Worm (Caenorhabditis elegans): ENCODE data around the gene atfs-1.

atfs-1 gene

ce11 chrV:14160698-14161097, 32.8 kb upstream of the atfs-1 start, which contains the start of gene cest-1.2:
TSS of gene cest-1.2 (minus strand) at chrV:14160862.
- no peak for TF ChIP-seq scrt-1 (GFP tag; IDR thresholded peaks at IDR 0.05)
- TF ChIP-seq ceh-13 (GFP tag; optimal IDR thresholded peaks at IDR 0.05) = no peak
- TF ChIP-seq ama-1 (optimal IDR thresholded peaks at IDR 0.05) = no peak
- no peak for TF ChIP-seq tra-4 (tag; optimal IDR thresholded peaks at IDR 0.05)
- no peak for TF ChIP-seq hmg-4 (GFP tag; optimal IDR thresholded peaks at IDR 0.05)

- TF ChIP-seq flt-1 (GFP tag; IDR thresholded peaks at IDR 0.05) (no peak), hnd-1 (tag; optimal IDR thresholded peaks at IDR 0.05) (no peak), ets-7 (tag; optimal IDR thresholded peaks at IDR 0.05) (no peak), scrt-1 (GFP tag; IDR thresholded peaks at IDR 0.05) (no peak), B0310.2 (tag; optimal IDR thresholded peaks at IDR 0.05) (no peak), hmbx-1 (tag; optimal IDR thresholded peaks at IDR 0.05) (no peak), ceh-13 (GFP tag; optimal IDR thresholded peaks at IDR 0.05) (no peak), ceh-36 (tag; optimal IDR thresholded peaks at IDR 0.05) (no peak), hmg-4 (GFP tag; optimal IDR thresholded peaks at IDR 0.05) (no peak)
These were observed 30.4 kb upstream of the atfs-1 start, which contains the start of gene srd-26 for ce11 chrV:14162959-14163548. TSS of gene srd-26 (minus strand) at chrV:14163009.

ce11 chrV:14165745-14166144, 27.7 kb upstream of the atfs-1 start:
- TF ChIP-seq ets-7 (tag; optimal IDR thresholded peaks at IDR 0.05) (no peak), ceh-13 (GFP tag; optimal IDR thresholded peaks at IDR 0.05) (no peak), pes-1 (GFP tag; IDR thresholded peaks at IDR 0.05) (no peak), F13C5.2 (tag; optimal IDR thresholded peaks at IDR 0.05) (no peak), hmg-4 (GFP tag; optimal IDR thresholded peaks at IDR 0.05) (no peak), tbx-37 (GFP tag; conservative IDR thresholded peaks at IDR 0.05) (no peak), aly-1 (tag; optimal IDR thresholded peaks at IDR 0.05) (no peak), tra-4 (tag; optimal IDR thresholded peaks at IDR 0.05) (no peak), scrt-1 (GFP tag; IDR thresholded peaks at IDR 0.05) (no peak)

- no peak for TF ChIP-seq tbx-11 (GFP tag; IDR thresholded peaks at IDR 0.05)
- TF ChIP-seq ama-1 (optimal IDR thresholded peaks at IDR 0.05) = no peak
- TF ChIP-seq ceh-13 (GFP tag; optimal IDR thresholded peaks at IDR 0.05) = no peak
These were observed 26.8 kb upstream of the atfs-1 start, which contains the start of gene cest-1.1 for ce11 chrV:14166630-14167029. TSS of gene cest-1.1 (minus strand) at chrV:14166730.

- TF ChIP-seq scrt-1 (GFP tag; IDR thresholded peaks at IDR 0.05) = no peak
These were observed 25.8 kb upstream of the atfs-1 start, which contains the start of gene ocam-1 for ce11 chrV:14167629-14168028. TSS of gene ocam-1 (minus strand) at chrV:14167729.

ce11 chrV:14171284-14171683, 22.2 kb upstream of the atfs-1 start, which contains the start of gene cest-2.1:
TSS of gene cest-2.1 (minus strand) at chrV:14171481.
- no peak for TF ChIP-seq flt-1 (GFP tag; IDR thresholded peaks at IDR 0.05)
- TF ChIP-seq tbx-11 (GFP tag; IDR thresholded peaks at IDR 0.05) = no peak
- no peak for TF ChIP-seq ceh-36 (tag; optimal IDR thresholded peaks at IDR 0.05)
- no peak for TF ChIP-seq pes-1 (GFP tag; IDR thresholded peaks at IDR 0.05)
- no peak for TF ChIP-seq hnd-1 (tag; optimal IDR thresholded peaks at IDR 0.05)
- TF ChIP-seq F13C5.2 (tag; optimal IDR thresholded peaks at IDR 0.05) = no peak
- no peak for TF ChIP-seq scrt-1 (GFP tag; IDR thresholded peaks at IDR 0.05)
- TF ChIP-seq aly-1 (tag; optimal IDR thresholded peaks at IDR 0.05) = no peak
- TF ChIP-seq ceh-13 (GFP tag; optimal IDR thresholded peaks at IDR 0.05) = no peak
- no peak for TF ChIP-seq hmbx-1 (tag; optimal IDR thresholded peaks at IDR 0.05)

ce11 chrV:14175216-14175615, 18.2 kb upstream of the atfs-1 start, which contains the start of gene cest-2.2:
TSS of gene cest-2.2 (minus strand) at chrV:14175355.
- TF ChIP-seq ceh-36 (tag; optimal IDR thresholded peaks at IDR 0.05) (no peak), hmbx-1 (tag; optimal IDR thresholded peaks at IDR 0.05) (no peak), hmg-4 (GFP tag; optimal IDR thresholded peaks at IDR 0.05) (no peak), ceh-13 (GFP tag; optimal IDR thresholded peaks at IDR 0.05) (no peak), flt-1 (GFP tag; IDR thresholded peaks at IDR 0.05) (no peak)

- no peak for TF ChIP-seq hmg-4 (GFP tag; optimal IDR thresholded peaks at IDR 0.05)
- TF ChIP-seq flt-1 (GFP tag; IDR thresholded peaks at IDR 0.05) = no peak
- no peak for TF ChIP-seq hnd-1 (tag; optimal IDR thresholded peaks at IDR 0.05)
- TF ChIP-seq sea-1 (GFP tag; conservative IDR thresholded peaks at IDR 0.05) = no peak
- TF ChIP-seq B0310.2 (tag; optimal IDR thresholded peaks at IDR 0.05) = no peak
- TF ChIP-seq tbx-37 (GFP tag; conservative IDR thresholded peaks at IDR 0.05) = no peak
- TF ChIP-seq tbx-11 (GFP tag; IDR thresholded peaks at IDR 0.05) = no peak
- TF ChIP-seq ceh-13 (GFP tag; optimal IDR thresholded peaks at IDR 0.05) = no peak
- TF ChIP-seq F13C5.2 (tag; optimal IDR thresholded peaks at IDR 0.05) = no peak
- no peak for TF ChIP-seq ama-1 (optimal IDR thresholded peaks at IDR 0.05)
- TF ChIP-seq aly-1 (tag; optimal IDR thresholded peaks at IDR 0.05) = no peak
- no peak for TF ChIP-seq scrt-1 (GFP tag; IDR thresholded peaks at IDR 0.05)
- TF ChIP-seq ets-7 (tag; optimal IDR thresholded peaks at IDR 0.05) = no peak
- TF ChIP-seq ceh-36 (tag; optimal IDR thresholded peaks at IDR 0.05) = no peak
- no peak for TF ChIP-seq tra-4 (tag; optimal IDR thresholded peaks at IDR 0.05)
- no peak for TF ChIP-seq pes-1 (GFP tag; IDR thresholded peaks at IDR 0.05)
- TF ChIP-seq hmbx-1 (tag; optimal IDR thresholded peaks at IDR 0.05) = no peak
These were observed 16.9 kb upstream of the atfs-1 start for ce11 chrV:14176572-14176971.

ce11 chrV:14177657-14178129, 15.8 kb upstream of the atfs-1 start, which contains the start of gene ceh-74:
TSS of gene ceh-74 (plus strand) at chrV:14178079.
- TF ChIP-seq ceh-36 (tag; optimal IDR thresholded peaks at IDR 0.05) (no peak), ets-7 (tag; optimal IDR thresholded peaks at IDR 0.05) (no peak), ama-1 (optimal IDR thresholded peaks at IDR 0.05) (no peak), hnd-1 (tag; optimal IDR thresholded peaks at IDR 0.05) (no peak)

All from whole organism, early embryonic.